Worm (Caenorhabditis elegans): ENCODE measurements around the gene str-230.

Gene str-230

ce11 chrV:14200086-14200485 is 10.6 kb downstream of the str-230 start (continued):
- TF ChIP-seq lsy-27 (tag; optimal IDR thresholded peaks at IDR 0.05; ENCODE audit: borderline replicate concordance, insufficient read depth) (no peak), ekl-4 (GFP tag; IDR thresholded peaks at IDR 0.05) (0 out of 2 replicates have a peak, but pooled peaks have one; percentile 51), rpc-1 (optimal IDR thresholded peaks at IDR 0.05) (no peak), rpc-1 (tag; optimal IDR thresholded peaks at IDR 0.05) (no peak), efl-1 (GFP tag; optimal IDR thresholded peaks at IDR 0.05) (no peak), hlh-12 (tag; optimal IDR thresholded peaks at IDR 0.05) (no peak), die-1 (tag; optimal IDR thresholded peaks at IDR 0.05) (peak; percentile 35), lin-54 (GFP tag; optimal IDR thresholded peaks at IDR 0.05) (peak; percentile 67), ceh-100 (GFP tag; IDR thresholded peaks at IDR 0.05) (peak; percentile 63), atf-7 (tag; optimal IDR thresholded peaks at IDR 0.05) (peak; percentile 93), pbrm-1 (GFP tag; IDR thresholded peaks at IDR 0.05) (peak; percentile 82)

ce11 chrV:14197651-14198050 is 13.0 kb downstream of the str-230 start:
- TF ChIP-seq zfh-2 (GFP tag; conservative IDR thresholded peaks at IDR 0.05) (no peak), F52B5.7 (tag; optimal IDR thresholded peaks at IDR 0.05) (peak; percentile 44), egl-44 (GFP tag; IDR thresholded peaks at IDR 0.05) (no peak), zim-3 (tag; optimal IDR thresholded peaks at IDR 0.05) (peak; percentile 19), hmg-1.2 (GFP tag; IDR thresholded peaks at IDR 0.05) (0 out of 2 replicates have a peak, but pooled peaks have one; percentile 9), attf-5 (GFP tag; optimal IDR thresholded peaks at IDR 0.05) (peak; percentile 39), Y67H2A.10 (GFP tag; conservative IDR thresholded peaks at IDR 0.05) (no peak), mcd-1 (GFP tag; IDR thresholded peaks at IDR 0.05) (0 out of 2 replicates have a peak, but pooled peaks have one; percentile 10), xnd-1 (tag; optimal IDR thresholded peaks at IDR 0.05) (no peak), ZK185.1 (tag; optimal IDR thresholded peaks at IDR 0.05; ENCODE audit: poor library complexity, severe bottlenecking) (peak; percentile 50), sptf-2 (GFP tag; optimal IDR thresholded peaks at IDR 0.05) (no peak), B0336.3 (GFP tag; IDR thresholded peaks at IDR 0.05) (peak; percentile 34; the same call in 1 of the 2 replicates), rpc-1 (optimal IDR thresholded peaks at IDR 0.05) (no peak), rpc-1 (tag; optimal IDR thresholded peaks at IDR 0.05) (no peak), Y56A3A.18 (GFP tag; IDR thresholded peaks at IDR 0.05) (peak; percentile 39; the same call in 1 of the 2 replicates), sdz-38 (tag; optimal IDR thresholded peaks at IDR 0.05) (no peak), lin-54 (GFP tag; optimal IDR thresholded peaks at IDR 0.05) (no peak), aptf-3 (GFP tag; IDR thresholded peaks at IDR 0.05) (no peak), Y95B8A.8 (GFP tag; IDR thresholded peaks at IDR 0.05) (no peak), K11D2.4 (GFP tag; IDR thresholded peaks at IDR 0.05) (no peak), repo-1 (tag; optimal IDR thresholded peaks at IDR 0.05) (peak; percentile 63), lin-40 (tag; optimal IDR thresholded peaks at IDR 0.05) (peak; percentile 31), madf-6 (GFP tag; IDR thresholded peaks at IDR 0.05) (no peak), let-607 (tag; optimal IDR thresholded peaks at IDR 0.05) (no peak), bed-2 (GFP tag; IDR thresholded peaks at IDR 0.05) (no peak), chd-7 (tag; optimal IDR thresholded peaks at IDR 0.05) (peak; percentile 78), ama-1 (optimal IDR thresholded peaks at IDR 0.05) (no peak), ama-1 (GFP tag; optimal IDR thresholded peaks at IDR 0.05) (no peak), ztf-25 (GFP tag; IDR thresholded peaks at IDR 0.05) (0 out of 2 replicates have a peak, but pooled peaks have one; percentile 23), unc-62 (GFP tag; optimal IDR thresholded peaks at IDR 0.05) (no peak), T26A5.8 (tag; optimal IDR thresholded peaks at IDR 0.05) (no peak), Y53G8AR.9 (GFP tag; conservative IDR thresholded peaks at IDR 0.05) (peak; percentile 60; the same call in 1 of the 2 replicates), cebp-1 (GFP tag; IDR thresholded peaks at IDR 0.05) (no peak), cebp-1 (tag; optimal IDR thresholded peaks at IDR 0.05) (peak; percentile 49), lin-35 (GFP tag; optimal IDR thresholded peaks at IDR 0.05) (no peak), egl-18 (GFP tag; IDR thresholded peaks at IDR 0.05) (no peak), ekl-4 (GFP tag; IDR thresholded peaks at IDR 0.05) (peak; percentile 35; the same call in 1 of the 2 replicates), cebp-2 (GFP tag; IDR thresholded peaks at IDR 0.05) (0 out of 2 replicates have a peak, but pooled peaks have one; percentile 16), nhr-80 (tag; optimal IDR thresholded peaks at IDR 0.05) (peak; percentile 33), sea-2 (GFP tag; IDR thresholded peaks at IDR 0.05) (no peak), F10E7.11 (tag; optimal IDR thresholded peaks at IDR 0.05) (no peak)
